Worm (Caenorhabditis elegans) whole organism, late embryonic: ENCODE measurements around the gene F40B5.2.
A peak's percentile ranks its signal among the peaks of the same experiment; 100 is the strongest.

Source experiments
- C08G9.2 ChIP-seq: sonication (generic microtip); optimal IDR thresholded peaks from 2 replicates; lab custom pipeline; 2016; ENCODE audit warnings: mild to moderate bottlenecking, missing genetic modification characterization, moderate library complexity, missing compliant biosample characterization
- F13H6.1 ChIP-seq: sonication (generic microtip); optimal IDR thresholded peaks from 2 replicates; lab custom pipeline; 2016; ENCODE audit warnings: missing genetic modification characterization, missing compliant biosample characterization
- K09A11.1 ChIP-seq: sonication (generic microtip); optimal IDR thresholded peaks from 2 replicates; lab custom pipeline; 2017; ENCODE audit warnings: antibody characterized with exemption, mild to moderate bottlenecking, missing genetic modification characterization, missing compliant biosample characterization; ENCODE audit not compliant: insufficient read depth
- Y22D7AL.16 ChIP-seq: sonication (generic microtip); optimal IDR thresholded peaks from 2 replicates; lab custom pipeline; 2016; ENCODE audit warnings: missing genetic modification characterization, missing compliant biosample characterization
- ceh-14 ChIP-seq: sonication (generic microtip); optimal IDR thresholded peaks from 2 replicates; lab custom pipeline; 2016; ENCODE audit warnings: missing genotype, missing genetic modification characterization, missing compliant biosample characterization
- ceh-18 ChIP-seq: sonication (generic microtip); optimal IDR thresholded peaks from 2 replicates; lab custom pipeline; 2016; ENCODE audit warnings: missing genetic modification characterization, missing compliant biosample characterization
- ceh-19 ChIP-seq: fragments of 200-800 bp; sonication (Bioruptor generic); optimal IDR thresholded peaks from 2 replicates; lab custom pipeline; 2018; ENCODE audit warnings: mild to moderate bottlenecking, missing genetic modification characterization, missing compliant biosample characterization
- ceh-24 ChIP-seq: sonication (generic microtip); optimal IDR thresholded peaks from 2 replicates; lab custom pipeline; 2016; ENCODE audit warnings: mild to moderate bottlenecking, missing genetic modification characterization, missing compliant biosample characterization
- ceh-45 ChIP-seq: fragments of 200-800 bp; sonication (Bioruptor generic); IDR thresholded peaks from 2 replicates; pipeline ENCODE4 v1.3.6; 2022; ENCODE audit warnings: missing genetic modification reagents, missing genetic modification characterization, missing compliant biosample characterization
- ceh-48 ChIP-seq: sonication (generic microtip); optimal IDR thresholded peaks from 2 replicates; lab custom pipeline; 2016; ENCODE audit warnings: missing genetic modification characterization, inconsistent platforms, missing compliant biosample characterization
- ceh-6 ChIP-seq: fragments of 200-800 bp; sonication (Bioruptor generic); optimal IDR thresholded peaks from 2 replicates; lab custom pipeline; 2018; ENCODE audit warnings: mild to moderate bottlenecking, missing genetic modification characterization, missing compliant biosample characterization
- che-1 ChIP-seq: sonication (generic microtip); optimal IDR thresholded peaks from 2 replicates; lab custom pipeline; 2016; ENCODE audit warnings: mild to moderate bottlenecking, missing genetic modification characterization, missing compliant biosample characterization
- dve-1 ChIP-seq: sonication (generic microtip); optimal IDR thresholded peaks from 2 replicates; lab custom pipeline; 2017; ENCODE audit warnings: antibody characterized with exemption, mild to moderate bottlenecking, missing genetic modification characterization, missing compliant biosample characterization
- elt-2 ChIP-seq: sonication (generic microtip); optimal IDR thresholded peaks from 2 replicates; lab custom pipeline; 2016; ENCODE audit warnings: missing genetic modification reagents, missing genetic modification characterization, missing compliant biosample characterization
- elt-4 ChIP-seq: sonication (generic microtip); optimal IDR thresholded peaks from 2 replicates; lab custom pipeline; 2016; ENCODE audit warnings: missing genetic modification characterization, missing compliant biosample characterization
- ets-4 ChIP-seq: sonication (generic microtip); optimal IDR thresholded peaks from 2 replicates; lab custom pipeline; 2016; ENCODE audit warnings: missing genetic modification characterization, missing compliant biosample characterization
- eyg-1 ChIP-seq: sonication (generic microtip); optimal IDR thresholded peaks from 2 replicates; lab custom pipeline; 2016; ENCODE audit warnings: missing genotype, missing genetic modification characterization, missing compliant biosample characterization
- hlh-30 ChIP-seq: sonication (generic microtip); optimal IDR thresholded peaks from 2 replicates; lab custom pipeline; 2017; ENCODE audit warnings: antibody characterized with exemption, missing genetic modification characterization, missing compliant biosample characterization; ENCODE audit not compliant: insufficient read depth
- hlh-6 ChIP-seq: sonication (generic microtip); optimal IDR thresholded peaks from 2 replicates; lab custom pipeline; 2016; ENCODE audit warnings: missing genotype, missing genetic modification characterization, missing compliant biosample characterization
- hlh-8 ChIP-seq: sonication (generic microtip); optimal IDR thresholded peaks from 2 replicates; lab custom pipeline; 2016; ENCODE audit warnings: missing genotype, missing genetic modification characterization, missing compliant biosample characterization
- lin-11 ChIP-seq: fragments of 200-800 bp; sonication (Bioruptor generic); optimal IDR thresholded peaks from 2 replicates; lab custom pipeline; 2018; ENCODE audit warnings: mild to moderate bottlenecking, missing genetic modification characterization, missing compliant biosample characterization
- madf-2 ChIP-seq: sonication (generic microtip); optimal IDR thresholded peaks from 2 replicates; lab custom pipeline; 2017; ENCODE audit warnings: missing genetic modification characterization, missing compliant biosample characterization
- mec-3 ChIP-seq: sonication (generic microtip); optimal IDR thresholded peaks from 2 replicates; lab custom pipeline; 2016; ENCODE audit warnings: borderline replicate concordance, missing genetic modification characterization, missing compliant biosample characterization
- nfya-1 ChIP-seq: sonication (generic microtip); optimal IDR thresholded peaks from 2 replicates; lab custom pipeline; 2017; ENCODE audit warnings: missing genetic modification characterization, mild to moderate bottlenecking, missing compliant biosample characterization, antibody characterized with exemption, moderate library complexity
- nhr-11 ChIP-seq: fragments of 150-350 bp; optimal IDR thresholded peaks from 2 replicates; lab custom pipeline; 2014; ENCODE audit warnings: missing biosample characterization, missing genetic modification characterization
- odd-2 ChIP-seq: sonication (generic microtip); optimal IDR thresholded peaks from 2 replicates; lab custom pipeline; 2017; ENCODE audit warnings: antibody characterized with exemption, mild to moderate bottlenecking, missing genetic modification characterization, missing compliant biosample characterization
- pat-9 ChIP-seq: fragments of 200-800 bp; sonication (Bioruptor generic); optimal IDR thresholded peaks from 2 replicates; lab custom pipeline; 2018; ENCODE audit warnings: mild to moderate bottlenecking, missing genetic modification characterization, moderate library complexity, missing compliant biosample characterization
- pax-1 ChIP-seq: fragments of 150-350 bp; optimal IDR thresholded peaks from 2 replicates; lab custom pipeline; 2014; ENCODE audit warnings: missing biosample characterization, missing genetic modification characterization
- pha-2 ChIP-seq: sonication (generic microtip); optimal IDR thresholded peaks from 2 replicates; lab custom pipeline; 2017; ENCODE audit warnings: mild to moderate bottlenecking, missing genetic modification characterization, missing compliant biosample characterization
- ref-2 ChIP-seq: sonication (generic microtip); optimal IDR thresholded peaks from 2 replicates; lab custom pipeline; 2016; ENCODE audit warnings: missing genetic modification characterization, missing compliant biosample characterization
- rnt-1 ChIP-seq: sonication (generic microtip); optimal IDR thresholded peaks from 2 replicates; lab custom pipeline; 2016; ENCODE audit warnings: missing genetic modification characterization, missing compliant biosample characterization
- sdc-2 ChIP-seq: sonication (generic microtip); optimal IDR thresholded peaks from 2 replicates; lab custom pipeline; 2016; ENCODE audit warnings: missing genotype, missing genetic modification characterization, missing compliant biosample characterization
- sox-4 ChIP-seq: sonication (generic microtip); optimal IDR thresholded peaks from 2 replicates; lab custom pipeline; 2017; ENCODE audit warnings: mild to moderate bottlenecking, missing genetic modification characterization, inconsistent platforms, missing compliant biosample characterization
- syd-9 ChIP-seq: sonication (generic microtip); optimal IDR thresholded peaks from 2 replicates; lab custom pipeline; 2016; ENCODE audit warnings: mild to moderate bottlenecking, missing genetic modification characterization, moderate library complexity, missing compliant biosample characterization
- tbx-7 ChIP-seq: sonication (generic microtip); optimal IDR thresholded peaks from 2 replicates; lab custom pipeline; 2016; ENCODE audit warnings: missing genotype, missing genetic modification characterization, missing compliant biosample characterization
- ttx-3 ChIP-seq: sonication (generic microtip); optimal IDR thresholded peaks from 2 replicates; lab custom pipeline; 2016; ENCODE audit warnings: missing genetic modification reagents, missing genetic modification characterization, missing compliant biosample characterization
- unc-3 ChIP-seq, 2 experiments: fragments of 200-800 bp in 1 of 2; sonication (Bioruptor generic) in 1 of 2; sonication (generic microtip) in 1 of 2; conservative IDR thresholded peaks in 1 of 2; optimal IDR thresholded peaks in 1 of 2; 2 replicates each; pipeline versions ENCODE4 v1.3.6 to Lab custom; 2016 to 2022; ENCODE audit warnings: missing compliant biosample characterization in 2 of 2, missing genetic modification characterization in 2 of 2, missing genetic modification reagents in 1 of 2
- unc-86 ChIP-seq: sonication (generic microtip); optimal IDR thresholded peaks from 2 replicates; lab custom pipeline; 2016; ENCODE audit warnings: missing genetic modification characterization, missing compliant biosample characterization
- zip-5 ChIP-seq: sonication (generic microtip); optimal IDR thresholded peaks from 2 replicates; lab custom pipeline; 2016; ENCODE audit warnings: missing genetic modification characterization, missing compliant biosample characterization

F40B5.2 gene

ce11 chrX:8404308-8405085 is 36.8 kb downstream of the F40B5.2 start (continued):
- TF ChIP-seq odd-2 (tag; lab: Kevin White, UChicago) (peak; percentile 76), hlh-8 (tag; lab: Kevin White, UChicago) (peak; percentile 92), zip-5 (tag; lab: Kevin White, UChicago) (peak; percentile 88), elt-4 (tag; lab: Kevin White, UChicago) (peak; percentile 74), pha-2 (tag; lab: Kevin White, UChicago) (peak; percentile 95), dve-1 (tag; lab: Kevin White, UChicago) (peak; percentile 92), ceh-19 (GFP tag; lab: Kevin White, UChicago) (peak; percentile 97), sox-4 (tag; lab: Kevin White, UChicago) (peak; percentile 96), C08G9.2 (tag; lab: Kevin White, UChicago) (peak; percentile 84), F13H6.1 (tag; lab: Kevin White, UChicago) (peak; percentile 94), ceh-45 (GFP tag; lab: Robert Waterston, UW) (peak; percentile 98), ceh-14 (tag; lab: Kevin White, UChicago) (peak; percentile 96), mec-3 (tag; lab: Kevin White, UChicago) (peak; percentile 44), nfya-1 (tag; lab: Kevin White, UChicago) (peak; percentile 89), unc-3 (GFP tag; conservative IDR thresholded peaks at IDR 0.05; lab: Robert Waterston, UW) (peak; percentile 96), unc-3 (tag; optimal IDR thresholded peaks at IDR 0.05; lab: Kevin White, UChicago) (peak; percentile 90), elt-2 (peak; percentile 97), sdc-2 (peak; percentile 95), ets-4 (tag; lab: Kevin White, UChicago) (peak; percentile 87), che-1 (tag; lab: Kevin White, UChicago) (peak; percentile 93), ceh-24 (tag; lab: Kevin White, UChicago) (peak; percentile 78), pax-1 (tag; lab: Kevin White, UChicago) (no peak), Y22D7AL.16 (tag; lab: Kevin White, UChicago) (peak; percentile 94), eyg-1 (tag; lab: Kevin White, UChicago) (peak; percentile 95), unc-86 (tag; lab: Kevin White, UChicago) (peak; percentile 95), K09A11.1 (tag; lab: Kevin White, UChicago) (peak; percentile 95), pat-9 (tag; lab: Kevin White, UChicago) (peak; percentile 96), hlh-30 (tag; lab: Kevin White, UChicago) (peak; percentile 78), syd-9 (tag; lab: Kevin White, UChicago) (peak; percentile 97), hlh-6 (peak; percentile 94), ttx-3 (tag; lab: Kevin White, UChicago) (peak; percentile 93), ceh-6 (peak; percentile 95), ceh-48 (peak; percentile 87)

ce11 chrX:8406815-8407214 is 39.2 kb downstream of the F40B5.2 start:
- TF ChIP-seq madf-2 (tag; lab: Kevin White, UChicago) (no peak), tbx-7 (no peak), sdc-2 (no peak), unc-86 (tag; lab: Kevin White, UChicago) (no peak), nhr-11 (tag; lab: Kevin White, UChicago) (no peak), syd-9 (tag; lab: Kevin White, UChicago) (no peak), ceh-18 (tag; lab: Kevin White, UChicago) (no peak), hlh-8 (tag; lab: Kevin White, UChicago) (no peak), unc-3 (GFP tag; conservative IDR thresholded peaks at IDR 0.05; lab: Robert Waterston, UW) (no peak), unc-3 (tag; optimal IDR thresholded peaks at IDR 0.05; lab: Kevin White, UChicago) (no peak), rnt-1 (tag; lab: Kevin White, UChicago) (no peak), ceh-48 (no peak), ref-2 (tag; lab: Kevin White, UChicago) (no peak), ttx-3 (tag; lab: Kevin White, UChicago) (no peak), elt-4 (tag; lab: Kevin White, UChicago) (no peak), che-1 (tag; lab: Kevin White, UChicago) (no peak), lin-11 (tag; lab: Kevin White, UChicago) (no peak)
